Fruit fly (Drosophila melanogaster) whole organism, prepupa: Measurements from ENCODE around the gene HDAC1.

Source experiments
- Blimp-1 ChIP-seq: fragments of 200-800 bp; sonication (Bioruptor generic); optimal IDR thresholded peaks from 3 replicates; lab custom pipeline; 2017; ENCODE audit warnings: missing biosample characterization, missing genetic modification characterization, mild to moderate bottlenecking, moderate library complexity, missing genetic modification reagents
- CG10631 ChIP-seq: fragments of 200-800 bp; sonication (Bioruptor generic); optimal IDR thresholded peaks from 2 replicates; lab custom pipeline; 2016; ENCODE audit warnings: missing biosample characterization, missing genetic modification characterization
- CG10669 ChIP-seq: fragments of 200-800 bp; sonication (Bioruptor generic); optimal IDR thresholded peaks from 3 replicates; lab custom pipeline; 2018; ENCODE audit warnings: missing biosample characterization, mild to moderate bottlenecking, missing genetic modification characterization, moderate library complexity
- CG11762 ChIP-seq: fragments of 200-800 bp; sonication (Bioruptor generic); optimal IDR thresholded peaks from 3 replicates; lab custom pipeline; 2016; ENCODE audit warnings: missing biosample characterization, missing genetic modification characterization; ENCODE audit not compliant: insufficient read depth
- CG15336 ChIP-seq: fragments of 200-800 bp; sonication (Bioruptor generic); IDR thresholded peaks from 2 replicates; pipeline ENCODE4 v1.3.6; 2022; ENCODE audit warnings: missing biosample characterization, missing genetic modification characterization
- CG1621 ChIP-seq: fragments of 200-800 bp; sonication (Bioruptor generic); optimal IDR thresholded peaks from 3 replicates; lab custom pipeline; 2018; ENCODE audit warnings: missing biosample characterization, mild to moderate bottlenecking, missing genetic modification characterization
- CG16779 ChIP-seq: fragments of 200-800 bp; sonication (Bioruptor generic); optimal IDR thresholded peaks from 3 replicates; lab custom pipeline; 2017; ENCODE audit warnings: missing biosample characterization, mild to moderate bottlenecking, missing genetic modification characterization
- CG3032 ChIP-seq: fragments of 200-800 bp; optimal IDR thresholded peaks from 2 replicates; lab custom pipeline; 2019; ENCODE audit warnings: missing biosample characterization, mild to moderate bottlenecking, missing genetic modification characterization, moderate library complexity
- CG31627 ChIP-seq: fragments of 200-800 bp; sonication (Bioruptor generic); optimal IDR thresholded peaks from 3 replicates; lab custom pipeline; 2016; ENCODE audit warnings: missing biosample characterization, missing genetic modification characterization
- CG32006 ChIP-seq: fragments of 200-800 bp; sonication (Bioruptor generic); optimal IDR thresholded peaks from 3 replicates; lab custom pipeline; 2017; ENCODE audit warnings: missing biosample characterization, mild to moderate bottlenecking, missing genetic modification characterization
- CG34406 ChIP-seq: fragments of 200-800 bp; sonication (Bioruptor generic); optimal IDR thresholded peaks from 3 replicates; lab custom pipeline; 2016; ENCODE audit warnings: missing biosample characterization, missing genetic modification characterization
- CG3919 ChIP-seq: fragments of 200-800 bp; sonication (Bioruptor generic); optimal IDR thresholded peaks from 3 replicates; lab custom pipeline; 2016; ENCODE audit warnings: missing biosample characterization, missing genetic modification characterization
- CG4318 ChIP-seq: fragments of 200-800 bp; sonication (Bioruptor generic); optimal IDR thresholded peaks from 3 replicates; lab custom pipeline; 2017; ENCODE audit warnings: missing biosample characterization, mild to moderate bottlenecking, missing genetic modification characterization
- CG6163 ChIP-seq: fragments of 200-800 bp; sonication (Bioruptor generic); IDR thresholded peaks from 3 replicates; pipeline ENCODE4 v1.3.6; 2022; ENCODE audit warnings: missing biosample characterization, missing genetic modification characterization
- CG6276 ChIP-seq: fragments of 200-800 bp; sonication (Bioruptor generic); optimal IDR thresholded peaks from 2 replicates; lab custom pipeline; 2017; ENCODE audit warnings: missing biosample characterization, mild to moderate bottlenecking, missing genetic modification characterization
- CG6792 ChIP-seq: fragments of 200-800 bp; sonication (Bioruptor generic); optimal IDR thresholded peaks from 3 replicates; lab custom pipeline; 2016; ENCODE audit warnings: missing biosample characterization, missing genetic modification characterization
- CG6808 ChIP-seq: fragments of 200-800 bp; sonication (Bioruptor generic); optimal IDR thresholded peaks from 3 replicates; lab custom pipeline; 2017; ENCODE audit warnings: missing biosample characterization, missing genetic modification characterization, mild to moderate bottlenecking, moderate library complexity, missing genetic modification reagents
- CG8119 ChIP-seq: fragments of 200-800 bp; sonication (Bioruptor generic); IDR thresholded peaks from 3 replicates; pipeline ENCODE4 v1.3.6; 2022; ENCODE audit warnings: missing biosample characterization, missing genetic modification characterization
- CG8319 ChIP-seq: fragments of 200-800 bp; sonication (Bioruptor generic); optimal IDR thresholded peaks from 3 replicates; lab custom pipeline; 2016; ENCODE audit warnings: missing biosample characterization, missing genetic modification characterization
- CG8632 ChIP-seq: fragments of 200-800 bp; sonication (Bioruptor generic); optimal IDR thresholded peaks from 3 replicates; lab custom pipeline; 2016; ENCODE audit warnings: missing biosample characterization, missing genetic modification characterization
- CG9139 ChIP-seq: fragments of 200-800 bp; sonication (Bioruptor generic); optimal IDR thresholded peaks from 3 replicates; lab custom pipeline; 2017; ENCODE audit warnings: missing biosample characterization, mild to moderate bottlenecking, missing genetic modification characterization
- Eip75B ChIP-seq: fragments of 200-800 bp; sonication (Bioruptor generic); optimal IDR thresholded peaks from 3 replicates; lab custom pipeline; 2016; ENCODE audit warnings: missing biosample characterization, missing genetic modification characterization
- Eip93F ChIP-seq: fragments of 200-800 bp; sonication (Bioruptor generic); optimal IDR thresholded peaks from 2 replicates; lab custom pipeline; 2016; ENCODE audit warnings: missing biosample characterization, mild to moderate bottlenecking, missing genetic modification characterization
- Ets21C ChIP-seq: fragments of 200-800 bp; sonication (Bioruptor generic); optimal IDR thresholded peaks from 3 replicates; lab custom pipeline; 2016; ENCODE audit warnings: missing biosample characterization, missing genetic modification characterization
- Gug ChIP-seq: fragments of 200-800 bp; sonication (Bioruptor generic); IDR thresholded peaks from 2 replicates; pipeline ENCODE4 v1.3.6; 2022; ENCODE audit warnings: missing biosample characterization, missing genetic modification characterization
- Hr38 ChIP-seq: sonication (Bioruptor generic); optimal IDR thresholded peaks from 2 replicates; lab custom pipeline; 2016; ENCODE audit warnings: missing biosample characterization, missing genetic modification characterization
- Hr39 ChIP-seq: fragments of 200-800 bp; sonication (Bioruptor generic); optimal IDR thresholded peaks from 2 replicates; lab custom pipeline; 2016; ENCODE audit warnings: missing biosample characterization, missing genetic modification characterization
- Lpt ChIP-seq: fragments of 200-800 bp; sonication (Bioruptor generic); optimal IDR thresholded peaks from 3 replicates; lab custom pipeline; 2016; ENCODE audit warnings: missing biosample characterization, missing genetic modification characterization
- Sox14 ChIP-seq: fragments of 200-800 bp; sonication (Bioruptor generic); optimal IDR thresholded peaks from 3 replicates; lab custom pipeline; 2016; ENCODE audit warnings: missing biosample characterization, missing genetic modification characterization
- Sox15 ChIP-seq: fragments of 200-800 bp; sonication (Bioruptor generic); optimal IDR thresholded peaks from 3 replicates; lab custom pipeline; 2016; ENCODE audit warnings: missing biosample characterization, missing genetic modification characterization
- achi ChIP-seq: fragments of 200-800 bp; sonication (Bioruptor generic); optimal IDR thresholded peaks from 3 replicates; lab custom pipeline; 2016; ENCODE audit warnings: missing biosample characterization, missing genetic modification characterization
- acj6 ChIP-seq: fragments of 200-800 bp; sonication (Bioruptor generic); optimal IDR thresholded peaks from 3 replicates; lab custom pipeline; 2016; ENCODE audit warnings: missing biosample characterization, missing genetic modification characterization
- cyc ChIP-seq: fragments of 200-800 bp; sonication (Bioruptor generic); optimal IDR thresholded peaks from 3 replicates; lab custom pipeline; 2016; ENCODE audit warnings: missing biosample characterization, missing genetic modification characterization
- dac ChIP-seq: fragments of 200-800 bp; sonication (Bioruptor generic); optimal IDR thresholded peaks from 2 replicates; lab custom pipeline; 2017; ENCODE audit warnings: missing biosample characterization, mild to moderate bottlenecking, missing genetic modification characterization
- dsx ChIP-seq: fragments of 200-800 bp; optimal IDR thresholded peaks from 3 replicates; lab custom pipeline; 2019; ENCODE audit warnings: missing biosample characterization, mild to moderate bottlenecking, missing genetic modification characterization, moderate library complexity; ENCODE audit not compliant: poor library complexity, severe bottlenecking
- esn ChIP-seq: fragments of 200-800 bp; sonication (Bioruptor generic); optimal IDR thresholded peaks from 2 replicates; lab custom pipeline; 2016; ENCODE audit warnings: missing biosample characterization, mild to moderate bottlenecking, missing genetic modification characterization, moderate library complexity
- fd59A ChIP-seq: fragments of 200-800 bp; sonication (Bioruptor generic); optimal IDR thresholded peaks from 2 replicates; lab custom pipeline; 2017; ENCODE audit warnings: missing biosample characterization, mild to moderate bottlenecking, missing genetic modification characterization, missing genetic modification reagents
- fkh ChIP-seq: fragments of 200-800 bp; sonication (Bioruptor generic); optimal IDR thresholded peaks from 3 replicates; lab custom pipeline; 2017; ENCODE audit warnings: missing biosample characterization, mild to moderate bottlenecking, missing genetic modification characterization, moderate library complexity
- net ChIP-seq: fragments of 200-800 bp; sonication (Bioruptor generic); optimal IDR thresholded peaks from 3 replicates; lab custom pipeline; 2016; ENCODE audit warnings: missing biosample characterization, missing genetic modification characterization
- pdm3 ChIP-seq: fragments of 200-800 bp; sonication (Bioruptor generic); optimal IDR thresholded peaks from 3 replicates; lab custom pipeline; 2016; ENCODE audit warnings: missing biosample characterization, missing genetic modification characterization
- salr ChIP-seq, 2 experiments: fragments of 200-800 bp; sonication (Bioruptor generic); optimal IDR thresholded peaks; 3 replicates each; lab custom pipeline; 2016 to 2018; ENCODE audit warnings: missing biosample characterization in 2 of 2, missing genetic modification characterization in 2 of 2, mild to moderate bottlenecking in 1 of 2
- spab ChIP-seq: fragments of 200-800 bp; sonication (Bioruptor generic); optimal IDR thresholded peaks from 2 replicates; lab custom pipeline; 2017; ENCODE audit warnings: missing biosample characterization, mild to moderate bottlenecking, missing genetic modification characterization, missing genetic modification reagents
- ss ChIP-seq, 2 experiments: fragments of 200-800 bp; sonication (Bioruptor generic); optimal IDR thresholded peaks; 2 replicates in 1 of 2; 3 replicates in 1 of 2; lab custom pipeline; 2017 to 2018; ENCODE audit warnings: mild to moderate bottlenecking in 2 of 2, missing biosample characterization in 2 of 2, missing genetic modification characterization in 2 of 2, moderate library complexity in 1 of 2
- svp ChIP-seq: fragments of 200-800 bp; sonication (Bioruptor generic); peaks from one replicate; lab custom pipeline; 2016; ENCODE audit warnings: missing biosample characterization, missing genetic modification characterization
- topi ChIP-seq: fragments of 200-800 bp; sonication (Bioruptor generic); optimal IDR thresholded peaks from 3 replicates; lab custom pipeline; 2016; ENCODE audit warnings: missing biosample characterization, missing genetic modification characterization

HDAC1 gene

dm6 chr3L:4623870-4624269 is 2.7 kb upstream of the HDAC1 start (continued):
- no peak for TF ChIP-seq dac (GFP tag; lab: Kevin White, UChicago)
- TF ChIP-seq CG11762 (GFP tag; lab: Kevin White, UChicago): no peak
- no peak for TF ChIP-seq CG8319
- TF ChIP-seq Eip75B (GFP tag; lab: Kevin White, UChicago): peak; percentile 52
- peak; percentile 44 for TF ChIP-seq CG8632
- TF ChIP-seq esn (GFP tag; lab: Kevin White, UChicago): peak; percentile 26
- TF ChIP-seq Ets21C: no peak
- peak; percentile 52 for TF ChIP-seq CG6276 (GFP tag; lab: Kevin White, UChicago)
- TF ChIP-seq CG3919 (GFP tag; lab: Kevin White, UChicago): peak; percentile 52
- peak; percentile 64 for TF ChIP-seq CG3032 (tag; lab: Kevin White, UChicago)
- peak; percentile 39 for TF ChIP-seq achi (GFP tag; lab: Kevin White, UChicago)
- peak; percentile 32 for TF ChIP-seq cyc (GFP tag; lab: Kevin White, UChicago)
- TF ChIP-seq CG6163: peak; percentile 54; the same call in 2 of the 3 replicates
- TF ChIP-seq net (GFP tag; lab: Kevin White, UChicago): peak; percentile 61
- TF ChIP-seq Lpt: peak; percentile 41
- peak; percentile 43 for TF ChIP-seq Hr39 (GFP tag; lab: Kevin White, UChicago)
- TF ChIP-seq CG32006: peak; percentile 85
- TF ChIP-seq CG10631 (GFP tag; lab: Kevin White, UChicago): peak; percentile 54
- TF ChIP-seq svp (GFP tag; lab: Kevin White, UChicago): peak; percentile 79
- peak; percentile 33 for TF ChIP-seq topi (GFP tag; lab: Kevin White, UChicago)
- peak; percentile 35 to 81 for TF ChIP-seq salr (GFP tag; optimal IDR thresholded peaks at IDR 0.05; lab: Kevin White, UChicago)
- TF ChIP-seq CG6792: peak; percentile 27
- peak; percentile 64 for TF ChIP-seq CG10669 (GFP tag; lab: Kevin White, UChicago)
- TF ChIP-seq Hr38 (GFP tag; lab: Kevin White, UChicago): no peak
- no peak for TF ChIP-seq CG9139 (GFP tag; lab: Kevin White, UChicago)
- peak; percentile 42 for TF ChIP-seq fd59A (GFP tag; lab: Kevin White, UChicago)
- peak; percentile 34 for TF ChIP-seq CG31627 (GFP tag; lab: Kevin White, UChicago)
- no peak for TF ChIP-seq CG16779 (tag; lab: Kevin White, UChicago)
- TF ChIP-seq Gug: peak; percentile 56

DNA sequence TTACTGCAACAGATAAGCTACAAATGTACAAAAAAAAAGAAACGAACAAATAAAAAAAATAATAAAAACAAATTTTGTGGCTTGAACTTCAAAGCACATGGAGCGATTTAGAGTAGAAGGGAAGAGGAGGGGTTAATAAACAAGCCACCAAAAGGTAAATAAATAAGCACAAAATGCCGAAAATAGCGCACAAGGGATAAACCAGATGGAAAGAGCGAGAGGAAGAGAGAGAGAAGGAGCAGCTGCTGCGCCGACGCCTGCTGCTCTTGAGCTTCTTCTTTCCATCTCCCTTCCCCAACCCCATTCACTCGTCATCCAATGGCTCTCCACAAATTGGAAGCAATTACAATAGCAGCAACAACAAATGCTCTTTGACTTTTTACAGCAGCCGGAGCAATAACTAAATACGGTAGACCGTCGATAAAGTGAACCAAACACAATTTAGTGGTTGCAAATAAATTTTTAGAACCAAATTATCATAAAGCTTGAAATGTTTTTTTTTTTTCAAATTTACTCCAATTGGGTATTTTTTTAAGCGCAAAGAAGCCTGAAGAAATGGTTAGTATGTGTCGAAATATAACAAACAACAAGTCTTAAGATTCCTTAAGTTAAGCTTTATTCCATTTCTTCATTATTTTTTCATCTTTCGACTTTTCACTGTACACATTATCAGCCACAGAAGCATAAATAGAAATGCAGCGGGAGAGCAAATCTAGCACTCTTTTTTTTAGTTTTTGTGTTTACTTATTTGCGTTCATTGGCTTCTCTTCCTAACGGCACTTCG is 2.0 kb upstream of the HDAC1 start:
- TF ChIP-seq spab (GFP tag; lab: Kevin White, UChicago) (peak; percentile 80), CG10669 (GFP tag; lab: Kevin White, UChicago) (peak; percentile 85), CG6808 (peak; percentile 86), CG3032 (tag; lab: Kevin White, UChicago) (peak; percentile 80), CG1621 (tag; lab: Kevin White, UChicago) (peak; percentile 68), Sox15 (GFP tag; lab: Kevin White, UChicago) (peak; percentile 68), acj6 (GFP tag; lab: Kevin White, UChicago) (peak; percentile 89), CG8632 (peak; percentile 49), ss (GFP tag; optimal IDR thresholded peaks at IDR 0.05; lab: Kevin White, UChicago) (peak; percentile 79 to 81), Hr39 (GFP tag; lab: Kevin White, UChicago) (peak; percentile 78), fkh (GFP tag; lab: Kevin White, UChicago) (peak; percentile 81), CG15336 (GFP tag; lab: Robert Waterston, UW) (peak; percentile 95), CG9139 (GFP tag; lab: Kevin White, UChicago) (peak; percentile 37), dsx (GFP tag; lab: Kevin White, UChicago) (peak; percentile 44), topi (GFP tag; lab: Kevin White, UChicago) (peak; percentile 82), esn (GFP tag; lab: Kevin White, UChicago) (peak; percentile 72), CG8319 (peak; percentile 63), Blimp-1 (peak; percentile 21), Eip93F (GFP tag; lab: Kevin White, UChicago) (no peak), CG6792 (peak; percentile 70), Sox14 (GFP tag; lab: Kevin White, UChicago) (peak; percentile 93), dac (GFP tag; lab: Kevin White, UChicago) (peak; percentile 84), CG6276 (GFP tag; lab: Kevin White, UChicago) (peak; percentile 93), achi (GFP tag; lab: Kevin White, UChicago) (peak; percentile 90), CG32006 (peak; percentile 97), Eip75B (GFP tag; lab: Kevin White, UChicago) (peak; percentile 78), CG4318 (peak; percentile 91), pdm3 (peak; percentile 91), CG8119 (GFP tag; lab: Robert Waterston, UW) (peak; percentile 96), Hr38 (GFP tag; lab: Kevin White, UChicago) (peak; percentile 34), salr (GFP tag; optimal IDR thresholded peaks at IDR 0.05; lab: Kevin White, UChicago) (peak; percentile 67 to 94), CG16779 (tag; lab: Kevin White, UChicago) (peak; percentile 60), fd59A (GFP tag; lab: Kevin White, UChicago) (peak; percentile 87), CG34406 (peak; percentile 74)
